Worm (Caenorhabditis elegans): ENCODE data around the gene Y75B8A.19.

The Y75B8A.19 gene

ce11 chrIII:12202437-12202836 lies 24.0 kb upstream of the Y75B8A.19 start, which contains the start of gene osm-12:
osm-12 (minus strand) TSS chrIII:12202537.
- no peak for TF ChIP-seq nhr-6 (tag; optimal IDR thresholded peaks at IDR 0.05)
- no peak for TF ChIP-seq unc-55 (GFP tag; optimal IDR thresholded peaks at IDR 0.05)
- no peak for TF ChIP-seq sma-3 (GFP tag; optimal IDR thresholded peaks at IDR 0.05)
- TF ChIP-seq nhr-25 (tag; optimal IDR thresholded peaks at IDR 0.05): no peak
- TF ChIP-seq R02D3.7 (tag; optimal IDR thresholded peaks at IDR 0.05): no peak
- TF ChIP-seq nhr-77 (tag; optimal IDR thresholded peaks at IDR 0.05): no peak
- no peak for TF ChIP-seq F13H6.1 (tag; optimal IDR thresholded peaks at IDR 0.05)
- TF ChIP-seq mdl-1 (tag; optimal IDR thresholded peaks at IDR 0.05): no peak
- no peak for TF ChIP-seq unc-62 (GFP tag; optimal IDR thresholded peaks at IDR 0.05)
- no peak for TF ChIP-seq ama-1 (optimal IDR thresholded peaks at IDR 0.05)
- no peak for TF ChIP-seq ceh-82 (tag; optimal IDR thresholded peaks at IDR 0.05)
- TF ChIP-seq unc-39 (tag; optimal IDR thresholded peaks at IDR 0.05): no peak
- no peak for TF ChIP-seq nhr-23 (tag; optimal IDR thresholded peaks at IDR 0.05)
- TF ChIP-seq C34F6.9 (tag; optimal IDR thresholded peaks at IDR 0.05): no peak
- no peak for TF ChIP-seq ceh-16 (tag; optimal IDR thresholded peaks at IDR 0.05)
- no peak for TF ChIP-seq ZK546.5 (tag; optimal IDR thresholded peaks at IDR 0.05)
- no peak for TF ChIP-seq Y55F3AM.14 (GFP tag; optimal IDR thresholded peaks at IDR 0.05)

DNA sequence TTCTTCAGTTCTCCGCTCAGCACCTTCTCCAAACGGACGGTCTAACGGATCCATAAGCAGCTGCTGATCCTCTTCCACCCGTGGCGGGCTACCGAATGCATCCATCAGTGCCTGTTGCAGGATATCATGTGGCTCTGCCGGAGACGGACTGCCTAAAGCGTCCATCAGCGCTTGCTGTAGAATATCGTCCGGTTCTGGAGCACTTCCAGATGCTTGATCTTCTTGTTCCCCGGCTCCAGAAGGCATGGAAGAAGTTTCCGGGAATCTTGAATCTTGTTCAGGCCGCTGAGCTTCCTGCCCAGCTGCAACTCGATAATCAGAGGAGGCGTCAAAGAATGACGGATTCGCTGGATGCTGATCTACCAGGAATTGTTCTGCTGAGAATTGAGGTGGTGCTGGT lies 21.2 kb upstream of the Y75B8A.19 start:
- no peak for TF ChIP-seq sma-9 (GFP tag; optimal IDR thresholded peaks at IDR 0.05)
- TF ChIP-seq sma-9 (tag; optimal IDR thresholded peaks at IDR 0.05): no peak
- TF ChIP-seq C34F6.9 (tag; optimal IDR thresholded peaks at IDR 0.05): no peak
- TF ChIP-seq nhr-12 (tag; optimal IDR thresholded peaks at IDR 0.05): no peak
- no peak for TF ChIP-seq nhr-23 (tag; optimal IDR thresholded peaks at IDR 0.05)
- no peak for TF ChIP-seq mab-5 (tag; optimal IDR thresholded peaks at IDR 0.05)
- no peak for TF ChIP-seq snpc-4 (tag; optimal IDR thresholded peaks at IDR 0.05)
- TF ChIP-seq gmeb-1 (tag; optimal IDR thresholded peaks at IDR 0.05): no peak
- TF ChIP-seq zag-1 (tag; optimal IDR thresholded peaks at IDR 0.05): no peak

ce11 chrIII:12207574-12207973 lies 18.9 kb upstream of the Y75B8A.19 start:
- TF ChIP-seq unc-62 (GFP tag; optimal IDR thresholded peaks at IDR 0.05) (no peak), blmp-1 (tag; optimal IDR thresholded peaks at IDR 0.05; ENCODE audit: insufficient read depth) (no peak), ceh-16 (tag; optimal IDR thresholded peaks at IDR 0.05) (no peak), nhr-23 (tag; optimal IDR thresholded peaks at IDR 0.05) (no peak), nhr-10 (tag; optimal IDR thresholded peaks at IDR 0.05) (no peak)

DNA sequence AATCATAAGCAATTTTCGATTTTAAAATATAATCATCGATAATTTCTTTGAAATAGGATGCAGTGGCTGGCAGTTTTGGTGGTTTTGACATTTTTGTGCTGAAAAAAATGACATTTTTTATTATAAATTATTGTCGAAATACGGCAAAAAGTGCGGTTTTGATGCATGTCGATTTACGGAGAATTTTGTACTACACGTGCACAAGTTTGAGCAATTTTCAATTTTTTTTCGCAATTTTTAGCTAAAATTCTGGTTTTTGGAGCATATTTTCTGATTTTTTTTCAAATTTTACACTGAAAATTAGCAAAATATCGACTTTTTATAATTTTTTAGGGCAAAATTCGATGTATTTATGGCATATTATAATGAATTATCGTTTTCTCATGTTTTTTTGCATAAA lies 10.8 kb upstream of the Y75B8A.19 start, which contains the start of gene Y75B8A.13:
Y75B8A.13 (minus strand) TSS at position 101 of the 400 bp plus-strand sequence.
- TF ChIP-seq nhr-129 (tag; optimal IDR thresholded peaks at IDR 0.05) (no peak), ceh-82 (tag; optimal IDR thresholded peaks at IDR 0.05) (no peak), lin-11 (tag; optimal IDR thresholded peaks at IDR 0.05) (no peak), nhr-21 (tag; optimal IDR thresholded peaks at IDR 0.05) (no peak), ZK546.5 (tag; optimal IDR thresholded peaks at IDR 0.05) (no peak), crh-2 (tag; optimal IDR thresholded peaks at IDR 0.05) (no peak), Y55F3AM.14 (GFP tag; optimal IDR thresholded peaks at IDR 0.05) (no peak), ztf-4 (tag; optimal IDR thresholded peaks at IDR 0.05) (no peak), mbf-1 (tag; optimal IDR thresholded peaks at IDR 0.05) (no peak), elt-1 (tag; optimal IDR thresholded peaks at IDR 0.05) (no peak), lin-39 (tag; optimal IDR thresholded peaks at IDR 0.05) (no peak), gmeb-1 (tag; optimal IDR thresholded peaks at IDR 0.05) (no peak), alr-1 (tag; optimal IDR thresholded peaks at IDR 0.05) (no peak), nhr-11 (tag; optimal IDR thresholded peaks at IDR 0.05) (no peak)

DNA sequence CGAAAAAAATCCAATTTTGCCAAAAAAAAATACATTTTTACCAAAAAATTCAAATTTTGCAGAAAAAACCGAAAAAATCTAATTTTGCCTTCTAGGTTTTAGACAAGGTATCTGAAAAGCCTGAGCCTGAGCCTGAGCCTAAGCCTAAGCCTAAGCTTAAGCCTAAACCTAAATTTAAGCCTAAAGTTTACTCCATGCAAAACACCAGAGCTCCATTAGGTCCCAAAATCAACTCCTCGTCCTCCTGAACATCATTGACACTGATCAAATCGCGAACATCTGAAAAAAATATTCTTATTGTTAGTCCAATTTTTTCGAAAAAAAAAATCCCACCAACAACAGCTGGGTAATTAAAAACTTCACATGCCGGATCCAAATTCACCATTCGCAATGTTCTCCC lies 8.4 kb upstream of the Y75B8A.19 start:
- no peak for TF ChIP-seq mbf-1 (tag; optimal IDR thresholded peaks at IDR 0.05)
- no peak for TF ChIP-seq ztf-11 (tag; optimal IDR thresholded peaks at IDR 0.05)
- TF ChIP-seq gmeb-1 (tag; optimal IDR thresholded peaks at IDR 0.05): no peak
- no peak for TF ChIP-seq lin-11 (tag; optimal IDR thresholded peaks at IDR 0.05)
- TF ChIP-seq skn-1 (tag; optimal IDR thresholded peaks at IDR 0.05): no peak
- no peak for TF ChIP-seq elt-1 (tag; optimal IDR thresholded peaks at IDR 0.05)
- TF ChIP-seq zag-1 (tag; optimal IDR thresholded peaks at IDR 0.05): no peak
- TF ChIP-seq aly-2 (tag; optimal IDR thresholded peaks at IDR 0.05): no peak
- no peak for TF ChIP-seq nhr-25 (tag; optimal IDR thresholded peaks at IDR 0.05)
- TF ChIP-seq nhr-11 (tag; optimal IDR thresholded peaks at IDR 0.05): no peak
- TF ChIP-seq C34F6.9 (tag; optimal IDR thresholded peaks at IDR 0.05): no peak
- no peak for TF ChIP-seq nhr-21 (tag; optimal IDR thresholded peaks at IDR 0.05)
- no peak for TF ChIP-seq ceh-82 (tag; optimal IDR thresholded peaks at IDR 0.05)
- no peak for TF ChIP-seq nhr-10 (tag; optimal IDR thresholded peaks at IDR 0.05)
- no peak for TF ChIP-seq unc-55 (GFP tag; optimal IDR thresholded peaks at IDR 0.05)
- TF ChIP-seq Y55F3AM.14 (GFP tag; optimal IDR thresholded peaks at IDR 0.05): no peak
- TF ChIP-seq F13H6.1 (tag; optimal IDR thresholded peaks at IDR 0.05): no peak
- TF ChIP-seq nhr-77 (tag; optimal IDR thresholded peaks at IDR 0.05): no peak
- TF ChIP-seq ceh-16 (tag; optimal IDR thresholded peaks at IDR 0.05): no peak

Data from whole organism, L2 larva.